Worm (Caenorhabditis elegans): ENCODE data around the gene tag-209.

The tag-209 gene

DNA sequence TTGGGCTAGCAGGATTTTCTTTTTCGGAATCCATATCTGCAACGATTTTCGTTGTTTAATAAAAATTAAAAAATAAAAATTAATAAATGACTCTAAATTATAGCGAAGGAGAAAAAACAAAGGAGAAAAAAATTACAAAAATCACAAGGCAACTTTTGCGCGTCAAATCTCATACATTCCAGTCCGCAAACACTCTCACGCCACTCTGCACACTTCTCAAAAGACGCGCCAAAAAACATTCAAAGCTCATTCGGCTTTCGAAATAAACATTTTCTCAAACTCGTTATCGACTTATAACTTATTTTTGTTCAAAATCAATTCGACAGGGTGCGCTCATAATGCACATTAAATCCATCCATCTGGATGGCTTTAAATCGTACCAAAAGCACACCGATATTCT, 36.9 kb downstream of the tag-209 start, which contains the start of the genes R06F6.12 and mix-1:
Gene R06F6.12, minus strand, starts transcription at position 36 of the 400 bp plus-strand sequence.
Gene mix-1, plus strand, starts transcription at position 201 of the 400 bp plus-strand sequence.
- no peak for TF ChIP-seq ref-1 (GFP tag; conservative IDR thresholded peaks at IDR 0.05)
- no peak for TF ChIP-seq klf-2 (GFP tag; conservative IDR thresholded peaks at IDR 0.05)
- no peak for TF ChIP-seq ztf-23 (GFP tag; IDR thresholded peaks at IDR 0.05)
- TF ChIP-seq tab-1 (GFP tag; IDR thresholded peaks at IDR 0.05), result peak; percentile 44; the same call in 1 of the 2 replicates
- TF ChIP-seq ztf-29 (GFP tag; IDR thresholded peaks at IDR 0.05), result no peak
- TF ChIP-seq T22C8.4 (GFP tag; IDR thresholded peaks at IDR 0.05), result no peak

ce11 chrII:10829081-10829480, 42.0 kb downstream of the tag-209 start, which contains the start of gene VM106R.1:
TSS of gene VM106R.1 (minus strand) at chrII:10829181.
- no peak for TF ChIP-seq tab-1 (GFP tag; IDR thresholded peaks at IDR 0.05)
- TF ChIP-seq ref-1 (GFP tag; conservative IDR thresholded peaks at IDR 0.05), result no peak
- no peak for TF ChIP-seq klf-2 (GFP tag; conservative IDR thresholded peaks at IDR 0.05)
- TF ChIP-seq cog-1 (tag; optimal IDR thresholded peaks at IDR 0.05), result no peak
- TF ChIP-seq flt-1 (GFP tag; IDR thresholded peaks at IDR 0.05), result no peak

DNA sequence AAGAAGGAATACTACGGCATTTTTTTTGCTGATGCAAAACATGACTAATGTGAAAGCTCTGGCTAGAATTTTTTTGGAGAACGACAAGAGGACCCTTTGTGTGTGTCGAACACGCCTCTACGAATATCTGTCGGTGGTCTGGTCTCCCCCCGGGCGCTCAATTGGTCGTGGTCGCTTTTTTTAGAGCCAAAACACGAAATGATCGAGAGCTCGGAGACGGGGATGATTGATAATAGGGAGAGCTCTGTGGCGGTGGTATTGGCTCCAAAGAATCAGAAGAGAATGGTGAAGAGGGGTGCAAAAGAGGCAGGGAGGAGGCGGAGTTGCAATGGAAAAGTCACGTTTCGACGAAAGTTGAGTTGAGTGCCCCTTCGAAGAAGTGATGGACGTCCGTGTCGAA, 42.5 kb downstream of the tag-209 start:
- TF ChIP-seq klf-2 (GFP tag; conservative IDR thresholded peaks at IDR 0.05), result no peak
- TF ChIP-seq flt-1 (GFP tag; IDR thresholded peaks at IDR 0.05), result no peak
- no peak for TF ChIP-seq ref-1 (GFP tag; conservative IDR thresholded peaks at IDR 0.05)
- no peak for TF ChIP-seq ztf-23 (GFP tag; IDR thresholded peaks at IDR 0.05)
- no peak for TF ChIP-seq med-1 (GFP tag; optimal IDR thresholded peaks at IDR 0.05; ENCODE audit: insufficient read depth)
- no peak for TF ChIP-seq T22C8.4 (GFP tag; IDR thresholded peaks at IDR 0.05)
- TF ChIP-seq cog-1 (tag; optimal IDR thresholded peaks at IDR 0.05), result no peak
- no peak for TF ChIP-seq tab-1 (GFP tag; IDR thresholded peaks at IDR 0.05)
- TF ChIP-seq ztf-29 (GFP tag; IDR thresholded peaks at IDR 0.05), result no peak

- TF ChIP-seq flt-1 (GFP tag; IDR thresholded peaks at IDR 0.05) (0 out of 2 replicates have a peak, but pooled peaks have one; percentile 29), T22C8.4 (GFP tag; IDR thresholded peaks at IDR 0.05) (no peak)
These were observed 47.6 kb downstream of the tag-209 start for ce11 chrII:10834717-10835116.
